Worm (Caenorhabditis elegans) whole organism, L1 larva: ENCODE data around the gene gst-29.

Source experiments
- C04F5.9 ChIP-seq: sonication (generic microtip); optimal IDR thresholded peaks from 2 replicates; lab custom pipeline; 2016; ENCODE audit warnings: missing genetic modification characterization, missing compliant biosample characterization
- C16A3.4 ChIP-seq: fragments of 150-350 bp; optimal IDR thresholded peaks from 2 replicates; lab custom pipeline; 2014; ENCODE audit warnings: missing biosample characterization, missing genetic modification characterization
- C34B4.2 ChIP-seq: sonication (generic microtip); optimal IDR thresholded peaks from 2 replicates; lab custom pipeline; 2017; ENCODE audit warnings: mild to moderate bottlenecking, missing genetic modification characterization, missing compliant biosample characterization
- F16B12.6 ChIP-seq: fragments of 150-350 bp; optimal IDR thresholded peaks from 2 replicates; lab custom pipeline; 2014; ENCODE audit warnings: missing biosample characterization, missing genetic modification characterization
- aha-1 ChIP-seq: fragments of 150-350 bp; optimal IDR thresholded peaks from 2 replicates; lab custom pipeline; 2014; ENCODE audit warnings: missing biosample characterization, missing genetic modification characterization
- alr-1 ChIP-seq: fragments of 200-800 bp; sonication (Bioruptor generic); optimal IDR thresholded peaks from 2 replicates; lab custom pipeline; 2018; ENCODE audit warnings: borderline replicate concordance, mild to moderate bottlenecking, missing genetic modification characterization, missing compliant biosample characterization
- aly-2 ChIP-seq: fragments of 150-350 bp; optimal IDR thresholded peaks from 2 replicates; lab custom pipeline; 2014; ENCODE audit warnings: missing biosample characterization, missing genetic modification characterization
- blmp-1 ChIP-seq: fragments of 150-350 bp; optimal IDR thresholded peaks from 2 replicates; lab custom pipeline; 2014; ENCODE audit warnings: missing biosample characterization, missing genetic modification characterization
- ceh-8 ChIP-seq: fragments of 200-800 bp; sonication (Bioruptor generic); optimal IDR thresholded peaks from 2 replicates; lab custom pipeline; 2018; ENCODE audit warnings: mild to moderate bottlenecking, missing genetic modification characterization, moderate library complexity, missing compliant biosample characterization
- ceh-88 ChIP-seq: fragments of 200-800 bp; sonication (Bioruptor generic); IDR thresholded peaks from 2 replicates; pipeline ENCODE4 v1.3.6; 2022; ENCODE audit warnings: missing genetic modification characterization, missing compliant biosample characterization
- ceh-90 ChIP-seq: sonication (generic microtip); optimal IDR thresholded peaks from 2 replicates; lab custom pipeline; 2016; ENCODE audit warnings: missing genetic modification characterization, missing compliant biosample characterization
- dpl-1 ChIP-seq, 3 experiments: fragments of 150-350 bp in 2 of 3; sonication (generic microtip) in 1 of 3; optimal IDR thresholded peaks; 2 replicates each; lab custom pipeline; 2014 to 2017; ENCODE audit warnings: missing biosample characterization in 3 of 3, missing genetic modification characterization in 3 of 3, missing genetic modification reagents in 3 of 3
- dsc-1 ChIP-seq: sonication (generic microtip); optimal IDR thresholded peaks from 2 replicates; lab custom pipeline; 2016; ENCODE audit warnings: mild to moderate bottlenecking, missing genetic modification characterization, missing compliant biosample characterization
- efl-3 ChIP-seq: fragments of 200-800 bp; sonication (Bioruptor generic); optimal IDR thresholded peaks from 2 replicates; lab custom pipeline; 2018; ENCODE audit warnings: mild to moderate bottlenecking, missing genetic modification characterization, missing compliant biosample characterization
- egl-13 ChIP-seq: sonication (generic microtip); optimal IDR thresholded peaks from 2 replicates; lab custom pipeline; 2016; ENCODE audit warnings: missing genotype, missing genetic modification reagents, missing genetic modification characterization, missing compliant biosample characterization
- elt-2 ChIP-seq: sonication (generic microtip); optimal IDR thresholded peaks from 2 replicates; lab custom pipeline; 2016; ENCODE audit warnings: missing genetic modification characterization, mild to moderate bottlenecking, inconsistent platforms, missing compliant biosample characterization, missing genetic modification reagents
- elt-3 ChIP-seq, 6 experiments: fragments of 150-350 bp in 1 of 6; sonication (generic microtip); optimal IDR thresholded peaks; 2 replicates each; lab custom pipeline; 2017 to 2018; ENCODE audit warnings: missing biosample characterization in 6 of 6, missing genetic modification characterization in 6 of 6, inconsistent platforms in 1 of 6
- ets-5 ChIP-seq: fragments of 200-800 bp; sonication (Bioruptor generic); IDR thresholded peaks from 2 replicates; pipeline ENCODE4 v1.3.6; 2022; ENCODE audit warnings: missing genetic modification characterization, missing compliant biosample characterization
- fkh-10 ChIP-seq: sonication (generic microtip); optimal IDR thresholded peaks from 2 replicates; lab custom pipeline; 2017; ENCODE audit warnings: missing biosample characterization, missing genetic modification reagents, missing genetic modification characterization
- fkh-4 ChIP-seq: sonication (generic microtip); optimal IDR thresholded peaks from 2 replicates; lab custom pipeline; 2016; ENCODE audit warnings: missing compliant biosample characterization, missing genetic modification characterization, borderline replicate concordance
- grh-1 ChIP-seq: fragments of 200-800 bp; sonication (Bioruptor generic); IDR thresholded peaks from 2 replicates; pipeline ENCODE4 v1.3.6; 2022; ENCODE audit warnings: missing genetic modification reagents, missing genetic modification characterization, missing compliant biosample characterization
- hlh-17 ChIP-seq: fragments of 200-800 bp; sonication (Bioruptor generic); optimal IDR thresholded peaks from 2 replicates; lab custom pipeline; 2018; ENCODE audit warnings: missing genetic modification characterization, mild to moderate bottlenecking, missing compliant biosample characterization, moderate library complexity, borderline replicate concordance
- hpl-2 ChIP-seq: fragments of 150-350 bp; optimal IDR thresholded peaks from 2 replicates; lab custom pipeline; 2014; ENCODE audit warnings: missing biosample characterization, missing genetic modification reagents, missing genetic modification characterization
- jun-1 ChIP-seq: fragments of 150-350 bp; optimal IDR thresholded peaks from 2 replicates; lab custom pipeline; 2014; ENCODE audit warnings: missing biosample characterization, missing genetic modification reagents, missing genetic modification characterization
- lin-35 ChIP-seq, 2 experiments: fragments of 150-350 bp; optimal IDR thresholded peaks; 2 replicates each; lab custom pipeline; 2014; ENCODE audit warnings: missing biosample characterization in 2 of 2, missing genetic modification characterization in 2 of 2, missing genetic modification reagents in 2 of 2
- lin-39 ChIP-seq: fragments of 150-350 bp; optimal IDR thresholded peaks from 2 replicates; lab custom pipeline; 2014; ENCODE audit warnings: missing biosample characterization, missing genetic modification reagents, missing genetic modification characterization
- mdl-1 ChIP-seq, 2 experiments: fragments of 150-350 bp; optimal IDR thresholded peaks; 2 replicates each; lab custom pipeline; 2014 to 2017; ENCODE audit warnings: missing biosample characterization in 2 of 2, missing genetic modification characterization in 2 of 2, inconsistent platforms in 1 of 2
- mef-2 ChIP-seq: fragments of 150-350 bp; optimal IDR thresholded peaks from 2 replicates; lab custom pipeline; 2014; ENCODE audit warnings: missing biosample characterization, missing genetic modification characterization
- nhr-11 ChIP-seq: fragments of 150-350 bp; optimal IDR thresholded peaks from 2 replicates; lab custom pipeline; 2014; ENCODE audit warnings: missing biosample characterization, missing genetic modification characterization
- nhr-12 ChIP-seq: sonication (generic microtip); optimal IDR thresholded peaks from 2 replicates; lab custom pipeline; 2017; ENCODE audit warnings: missing biosample characterization, missing genetic modification characterization
- nhr-19 ChIP-seq: fragments of 200-800 bp; sonication (Bioruptor generic); conservative IDR thresholded peaks from 2 replicates; pipeline ENCODE4 v1.3.6; 2022; ENCODE audit warnings: missing genetic modification characterization, missing compliant biosample characterization
- nhr-237 ChIP-seq: fragments of 150-350 bp; optimal IDR thresholded peaks from 2 replicates; lab custom pipeline; 2014; ENCODE audit warnings: missing biosample characterization, missing genetic modification characterization
- nhr-28 ChIP-seq: fragments of 150-350 bp; optimal IDR thresholded peaks from 2 replicates; lab custom pipeline; 2014; ENCODE audit warnings: missing biosample characterization, missing genetic modification characterization
- nhr-71 ChIP-seq: sonication (generic microtip); optimal IDR thresholded peaks from 2 replicates; lab custom pipeline; 2016; ENCODE audit warnings: mild to moderate bottlenecking, missing genetic modification characterization, moderate library complexity, missing compliant biosample characterization
- nhr-77 ChIP-seq: fragments of 150-350 bp; optimal IDR thresholded peaks from 2 replicates; lab custom pipeline; 2014; ENCODE audit warnings: missing biosample characterization, missing genetic modification characterization
- pqm-1 ChIP-seq: sonication (generic microtip); optimal IDR thresholded peaks from 3 replicates; lab custom pipeline; 2017; ENCODE audit warnings: missing biosample characterization, missing genetic modification characterization
- rnt-1 ChIP-seq: sonication (generic microtip); optimal IDR thresholded peaks from 2 replicates; lab custom pipeline; 2016; ENCODE audit warnings: mild to moderate bottlenecking, missing genetic modification characterization, moderate library complexity, missing compliant biosample characterization
- snpc-4 ChIP-seq: fragments of 150-350 bp; optimal IDR thresholded peaks from 2 replicates; lab custom pipeline; 2014; ENCODE audit warnings: missing biosample characterization, missing genetic modification characterization
- snu-23 ChIP-seq: sonication (generic microtip); optimal IDR thresholded peaks from 2 replicates; lab custom pipeline; 2016; ENCODE audit warnings: missing genetic modification characterization, missing compliant biosample characterization
- sptf-1 ChIP-seq: fragments of 150-350 bp; optimal IDR thresholded peaks from 2 replicates; lab custom pipeline; 2014; ENCODE audit warnings: missing biosample characterization, missing genetic modification characterization
- sup-37 ChIP-seq: fragments of 200-800 bp; sonication (Bioruptor generic); optimal IDR thresholded peaks from 2 replicates; lab custom pipeline; 2018; ENCODE audit warnings: mild to moderate bottlenecking, missing genetic modification characterization, missing compliant biosample characterization
- swsn-7 ChIP-seq: sonication (generic microtip); optimal IDR thresholded peaks from 2 replicates; lab custom pipeline; 2016; ENCODE audit warnings: missing genetic modification characterization, missing compliant biosample characterization
- tbx-2 ChIP-seq: sonication (generic microtip); optimal IDR thresholded peaks from 2 replicates; lab custom pipeline; 2016; ENCODE audit warnings: missing genetic modification characterization, missing compliant biosample characterization
- tlp-1 ChIP-seq: fragments of 150-350 bp; optimal IDR thresholded peaks from 2 replicates; lab custom pipeline; 2014; ENCODE audit warnings: missing biosample characterization, missing genetic modification characterization
- unc-62 ChIP-seq: fragments of 150-350 bp; optimal IDR thresholded peaks from 2 replicates; lab custom pipeline; 2014; ENCODE audit warnings: missing biosample characterization, missing genetic modification reagents, missing genetic modification characterization
- unc-98 ChIP-seq: fragments of 200-800 bp; sonication (Bioruptor generic); IDR thresholded peaks from 2 replicates; pipeline ENCODE4 v1.3.6; 2022; ENCODE audit warnings: missing genetic modification characterization, missing compliant biosample characterization
- vab-15 ChIP-seq: sonication (generic microtip); optimal IDR thresholded peaks from 2 replicates; lab custom pipeline; 2017; ENCODE audit warnings: missing genotype, mild to moderate bottlenecking, missing genetic modification characterization, missing compliant biosample characterization
- zag-1 ChIP-seq: fragments of 150-350 bp; optimal IDR thresholded peaks from 2 replicates; lab custom pipeline; 2014; ENCODE audit warnings: missing biosample characterization, missing genetic modification characterization
- zip-4 ChIP-seq: fragments of 200-800 bp; sonication (Bioruptor generic); optimal IDR thresholded peaks from 2 replicates; lab custom pipeline; 2018; ENCODE audit warnings: mild to moderate bottlenecking, missing genetic modification characterization, moderate library complexity, missing compliant biosample characterization
- ztf-11 ChIP-seq, 2 experiments: sonication (generic microtip); optimal IDR thresholded peaks; 2 replicates each; lab custom pipeline; 2016 to 2017; ENCODE audit warnings: missing genetic modification characterization in 2 of 2, missing biosample characterization in 1 of 2, missing compliant biosample characterization in 1 of 2
- ztf-4 ChIP-seq: fragments of 150-350 bp; optimal IDR thresholded peaks from 2 replicates; lab custom pipeline; 2014; ENCODE audit warnings: missing biosample characterization, missing genetic modification characterization

The gst-29 gene

DNA sequence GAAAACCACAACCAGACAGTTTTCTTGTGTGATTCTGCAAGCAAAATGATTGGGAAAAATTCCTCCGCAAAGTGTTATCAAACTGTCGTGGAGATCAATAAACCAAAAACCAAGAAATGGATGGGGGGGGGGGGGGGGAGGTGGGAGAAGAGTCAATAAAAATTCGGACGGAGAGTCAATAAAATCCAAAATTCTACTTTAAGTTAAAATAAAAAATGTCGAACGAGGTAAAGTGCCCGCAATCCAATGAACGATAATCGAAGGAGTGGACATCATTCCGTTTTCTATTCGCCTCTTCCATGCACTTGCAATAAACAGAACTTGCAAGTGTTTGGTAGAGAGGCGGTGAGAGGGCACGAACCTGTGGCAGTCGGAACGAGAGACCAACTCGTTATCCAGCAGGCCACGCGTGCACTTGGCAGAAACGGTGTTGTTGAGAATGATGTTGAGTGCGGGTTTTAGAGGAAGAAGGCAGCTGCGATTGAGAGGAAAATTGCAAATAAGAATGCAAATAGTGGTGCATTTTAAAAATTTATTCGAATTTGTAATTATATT lies 3.9 kb downstream of the gst-29 start, which contains the start of gene gst-27 (continued):
- peak; percentile 52; the same call in 1 of the 2 replicates for TF ChIP-seq grh-1 (GFP tag; lab: Robert Waterston, UW)
- TF ChIP-seq nhr-19 (GFP tag; lab: Robert Waterston, UW), result peak; percentile 81
- peak; percentile 18 for TF ChIP-seq nhr-11 (tag; lab: Kevin White, UChicago)
- peak; percentile 37 for TF ChIP-seq zip-4 (GFP tag; lab: Kevin White, UChicago)
- TF ChIP-seq C16A3.4 (tag; lab: Kevin White, UChicago), result peak; percentile 92
- TF ChIP-seq ets-5 (GFP tag; lab: Robert Waterston, UW), result no peak
- TF ChIP-seq alr-1 (tag; lab: Kevin White, UChicago), result no peak
- TF ChIP-seq nhr-71 (tag; lab: Kevin White, UChicago), result peak; percentile 90
- TF ChIP-seq snu-23 (GFP tag; lab: Kevin White, UChicago), result peak; percentile 93
- TF ChIP-seq sptf-1 (tag; lab: Kevin White, UChicago), result no peak
- TF ChIP-seq efl-3 (GFP tag; lab: Kevin White, UChicago), result peak; percentile 42
- TF ChIP-seq ceh-88 (GFP tag; lab: Robert Waterston, UW), result peak; percentile 53
- no peak for TF ChIP-seq pqm-1
- TF ChIP-seq fkh-4 (tag; lab: Kevin White, UChicago), result no peak
- no peak for TF ChIP-seq sup-37 (GFP tag; lab: Kevin White, UChicago)
- TF ChIP-seq elt-3 (tag; optimal IDR thresholded peaks at IDR 0.05; lab: Kevin White, UChicago), result peak in 4 of 6 experiments; percentile 13 to 80 (median 60)
- TF ChIP-seq blmp-1, result peak; percentile 24
- TF ChIP-seq swsn-7, result peak; percentile 86
- peak; percentile 93 for TF ChIP-seq nhr-77 (tag; lab: Kevin White, UChicago)
- TF ChIP-seq fkh-10 (GFP tag; lab: Kevin White, UChicago), result peak; percentile 4
- peak; percentile 59 to 74 (median 67) for TF ChIP-seq dpl-1 (GFP tag; optimal IDR thresholded peaks at IDR 0.05; lab: Kevin White, UChicago)
- peak; percentile 62 for TF ChIP-seq ceh-8 (GFP tag; lab: Kevin White, UChicago)
- peak; percentile 89 for TF ChIP-seq rnt-1 (tag; lab: Kevin White, UChicago)
- TF ChIP-seq aly-2 (tag; lab: Kevin White, UChicago), result peak; percentile 59
- peak; percentile 32 for TF ChIP-seq hpl-2
- TF ChIP-seq hlh-17 (GFP tag; lab: Kevin White, UChicago), result no peak
- TF ChIP-seq unc-98, result no peak
- no peak for TF ChIP-seq C34B4.2 (tag; lab: Kevin White, UChicago)
- peak; percentile 76 for TF ChIP-seq tbx-2 (tag; lab: Kevin White, UChicago)
- TF ChIP-seq zag-1 (tag; lab: Kevin White, UChicago), result no peak
- peak; percentile 80 to 90 for TF ChIP-seq lin-35 (GFP tag; optimal IDR thresholded peaks at IDR 0.05; lab: Kevin White, UChicago)
- peak; percentile 79 for TF ChIP-seq snpc-4 (tag; lab: Kevin White, UChicago)
- TF ChIP-seq C04F5.9 (tag; lab: Kevin White, UChicago), result peak; percentile 57
- peak; percentile 90 for TF ChIP-seq dsc-1 (tag; lab: Kevin White, UChicago)
- TF ChIP-seq nhr-28 (tag; lab: Kevin White, UChicago), result no peak
- peak; percentile 45 for TF ChIP-seq ztf-4
- TF ChIP-seq elt-2 (tag; lab: Kevin White, UChicago), result peak; percentile 55
- TF ChIP-seq F16B12.6 (tag; lab: Kevin White, UChicago), result peak; percentile 47
- TF ChIP-seq nhr-237, result no peak
- TF ChIP-seq unc-62 (GFP tag; lab: Kevin White, UChicago), result no peak
- no peak for TF ChIP-seq tlp-1 (tag; lab: Kevin White, UChicago)
- TF ChIP-seq ztf-11 (tag; optimal IDR thresholded peaks at IDR 0.05; lab: Kevin White, UChicago), result peak in 1 of 2 experiments; percentile 64
- TF ChIP-seq aha-1 (tag; lab: Kevin White, UChicago), result no peak
- TF ChIP-seq jun-1 (tag; lab: Kevin White, UChicago), result peak; percentile 60
- no peak for TF ChIP-seq mef-2 (tag; lab: Kevin White, UChicago)
- no peak for TF ChIP-seq vab-15
- TF ChIP-seq mdl-1 (tag; optimal IDR thresholded peaks at IDR 0.05; lab: Kevin White, UChicago), result peak in 1 of 2 experiments; percentile 81
- TF ChIP-seq egl-13, result peak; percentile 73
- no peak for TF ChIP-seq nhr-12 (tag; lab: Kevin White, UChicago)
- peak; percentile 42 for TF ChIP-seq ceh-90
- TF ChIP-seq lin-39 (tag; lab: Kevin White, UChicago), result no peak
